Worm (Caenorhabditis elegans): Measurements from ENCODE around the gene ndus-8.

DNA sequence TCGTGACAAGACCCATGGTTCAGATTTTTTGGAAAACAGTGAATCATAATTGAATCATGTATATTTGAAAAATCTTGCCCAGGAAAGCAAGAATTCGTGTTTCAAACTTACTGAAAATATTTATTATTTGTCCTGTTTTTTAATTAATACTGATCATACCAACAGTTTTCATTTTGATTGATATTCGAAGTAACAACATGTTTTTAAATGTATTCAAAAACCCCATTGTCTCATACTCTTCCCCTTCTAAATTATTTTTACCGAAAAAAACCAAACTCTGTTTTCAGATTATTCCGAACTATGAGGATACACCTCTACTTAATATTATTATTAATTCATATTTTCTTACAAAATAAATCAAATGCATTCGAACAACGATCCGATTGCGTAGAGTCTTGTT, 17.8 kb downstream of the ndus-8 start, which contains the start of gene R151.1:
- TF ChIP-seq tbx-2 (tag; optimal IDR thresholded peaks at IDR 0.05) = no peak
- TF ChIP-seq elt-3 (tag; optimal IDR thresholded peaks at IDR 0.05) = no peak
- no peak for TF ChIP-seq egl-27 (tag; optimal IDR thresholded peaks at IDR 0.05)
- no peak for TF ChIP-seq nhr-12 (tag; optimal IDR thresholded peaks at IDR 0.05)

Data from whole organism, L1 larva.